Fruit fly (Drosophila melanogaster): ENCODE measurements around the gene Spp.

Gene Spp

dm6 chr2L:549637-550036, 5.2 kb upstream of the Spp start (continued):
- TF ChIP-seq HLH3B (GFP tag; IDR thresholded peaks at IDR 0.05) (no peak), Poxn (GFP tag; IDR thresholded peaks at IDR 0.05) (no peak), CG12744 (GFP tag; optimal IDR thresholded peaks at IDR 0.05) (no peak), Meics (GFP tag; optimal IDR thresholded peaks at IDR 0.05) (no peak), sna (GFP tag; IDR thresholded peaks at IDR 0.05; ENCODE audit: partially characterized antibody) (0 out of 2 replicates have a peak, but pooled peaks have one; percentile 41), CG13123 (GFP tag; optimal IDR thresholded peaks at IDR 0.05) (no peak), Side (GFP tag; optimal IDR thresholded peaks at IDR 0.05) (no peak), CG18764 (GFP tag; optimal IDR thresholded peaks at IDR 0.05) (no peak), tna (GFP tag; IDR thresholded peaks at IDR 0.05; ENCODE audit: partially characterized antibody) (peak; percentile 46; the same call in 1 of the 2 replicates), ara (GFP tag; IDR thresholded peaks at IDR 0.05) (no peak), B-H2 (GFP tag; optimal IDR thresholded peaks at IDR 0.05) (no peak), nerfin-2 (GFP tag; IDR thresholded peaks at IDR 0.05; ENCODE audit: partially characterized antibody) (peak; percentile 61; the same call in 1 of the 2 replicates), az2 (GFP tag; optimal IDR thresholded peaks at IDR 0.05) (no peak), CG7987 (GFP tag; optimal IDR thresholded peaks at IDR 0.05) (no peak), CG17829 (tag; optimal IDR thresholded peaks at IDR 0.05) (no peak), CG15514 (GFP tag; optimal IDR thresholded peaks at IDR 0.05) (no peak), Opbp (GFP tag; IDR thresholded peaks at IDR 0.05; ENCODE audit: partially characterized antibody) (peak; percentile 55; the same call in 1 of the 3 replicates), usp (GFP tag; optimal IDR thresholded peaks at IDR 0.05) (no peak), p53 (GFP tag; optimal IDR thresholded peaks at IDR 0.05) (no peak), CG1602 (GFP tag; optimal IDR thresholded peaks at IDR 0.05) (no peak), cato (GFP tag; optimal IDR thresholded peaks at IDR 0.05; ENCODE audit: borderline replicate concordance) (no peak), ssp (GFP tag; IDR thresholded peaks at IDR 0.05) (no peak), CG31224 (GFP tag; IDR thresholded peaks at IDR 0.05) (no peak), ci (GFP tag; IDR thresholded peaks at IDR 0.05) (no peak), mirr (GFP tag; optimal IDR thresholded peaks at IDR 0.05) (no peak), bbx (GFP tag; IDR thresholded peaks at IDR 0.05; ENCODE audit: partially characterized antibody) (peak; percentile 54; the same call in 1 of the 2 replicates), gsb (GFP tag; IDR thresholded peaks at IDR 0.05) (no peak), twi (tag; optimal IDR thresholded peaks at IDR 0.05) (no peak), CG43689 (GFP tag; IDR thresholded peaks at IDR 0.05) (no peak), psq (GFP tag; optimal IDR thresholded peaks at IDR 0.05) (no peak), BEAF-32 (GFP tag; optimal IDR thresholded peaks at IDR 0.05) (no peak), CkIIα-i1 (GFP tag; IDR thresholded peaks at IDR 0.05) (no peak), CG2116 (GFP tag; optimal IDR thresholded peaks at IDR 0.05) (no peak), peb (GFP tag; IDR thresholded peaks at IDR 0.05) (no peak), amos (GFP tag; IDR thresholded peaks at IDR 0.05; ENCODE audit: partially characterized antibody) (no peak), CG1024 (GFP tag; IDR thresholded peaks at IDR 0.05) (no peak), mld (GFP tag; IDR thresholded peaks at IDR 0.05; ENCODE audit: partially characterized antibody) (0 out of 3 replicates have a peak, but pooled peaks have one; percentile 40), scrt (GFP tag; optimal IDR thresholded peaks at IDR 0.05) (no peak), cg (GFP tag; optimal IDR thresholded peaks at IDR 0.05) (no peak), gsb-n (tag; optimal IDR thresholded peaks at IDR 0.05) (no peak), repo (GFP tag; optimal IDR thresholded peaks at IDR 0.05) (no peak), Kr (GFP tag; optimal IDR thresholded peaks at IDR 0.05) (no peak), lola (GFP tag; optimal IDR thresholded peaks at IDR 0.05) (no peak), Oaz (GFP tag; IDR thresholded peaks at IDR 0.05) (no peak), en (GFP tag; optimal IDR thresholded peaks at IDR 0.05) (no peak), da (GFP tag; optimal IDR thresholded peaks at IDR 0.05) (no peak), CG14050 (GFP tag; IDR thresholded peaks at IDR 0.05) (no peak), Six4 (GFP tag; optimal IDR thresholded peaks at IDR 0.05) (no peak), CG11085 (GFP tag; IDR thresholded peaks at IDR 0.05) (no peak), jigr1 (GFP tag; IDR thresholded peaks at IDR 0.05) (no peak), row (GFP tag; IDR thresholded peaks at IDR 0.05) (peak; percentile 75)

All from whole organism, embryonic.